Worm (Caenorhabditis elegans) whole organism, L4 larva: ENCODE results near the gene Y94H6A.10.

Source experiments
- D1046.2 ChIP-seq: fragments of 200-800 bp; sonication (Bioruptor generic); IDR thresholded peaks from 2 replicates; pipeline ENCODE4 v1.3.6; 2022; ENCODE audit warnings: missing genetic modification characterization, missing compliant biosample characterization
- F10B5.3 ChIP-seq: sonication (generic microtip); optimal IDR thresholded peaks from 2 replicates; lab custom pipeline; 2016; ENCODE audit warnings: mild to moderate bottlenecking, missing genetic modification characterization, missing compliant biosample characterization
- F26F4.8 ChIP-seq: fragments of 200-800 bp; sonication (Bioruptor generic); conservative IDR thresholded peaks from 2 replicates; pipeline ENCODE4 v1.3.6; 2022; ENCODE audit warnings: missing genetic modification characterization, missing compliant biosample characterization
- R02D3.7 ChIP-seq: fragments of 150-350 bp; sonication (generic microtip); optimal IDR thresholded peaks from 3 replicates; lab custom pipeline; 2014; ENCODE audit warnings: missing biosample characterization, missing genetic modification characterization
- T20F7.1 ChIP-seq: fragments of 200-800 bp; sonication (Bioruptor generic); optimal IDR thresholded peaks from 2 replicates; lab custom pipeline; 2018; ENCODE audit warnings: mild to moderate bottlenecking, missing genetic modification characterization, missing compliant biosample characterization
- Y105C5A.15 ChIP-seq: fragments of 200-800 bp; sonication (Bioruptor generic); IDR thresholded peaks from 2 replicates; pipeline ENCODE4 v1.3.6; 2022; ENCODE audit warnings: missing genetic modification characterization, missing compliant biosample characterization
- Y5F2A.4 ChIP-seq: fragments of 200-800 bp; sonication (Bioruptor generic); optimal IDR thresholded peaks from 2 replicates; lab custom pipeline; 2018; ENCODE audit warnings: mild to moderate bottlenecking, missing genetic modification characterization, missing compliant biosample characterization
- Y75B8A.6 ChIP-seq: fragments of 200-800 bp; sonication (Bioruptor generic); IDR thresholded peaks from 2 replicates; pipeline ENCODE4 v1.3.6; 2022; ENCODE audit warnings: missing genetic modification reagents, missing genetic modification characterization, missing compliant biosample characterization
- aha-1 ChIP-seq: fragments of 150-350 bp; peaks from one replicate; lab custom pipeline; 2014; ENCODE audit warnings: missing biosample characterization, missing genetic modification characterization
- ama-1 ChIP-seq: fragments of 150-350 bp; optimal IDR thresholded peaks from 2 replicates; lab custom pipeline; 2014; ENCODE audit warnings: inconsistent platforms, mixed read lengths
- arid-1 ChIP-seq: fragments of 200-800 bp; sonication (Bioruptor generic); conservative IDR thresholded peaks from 2 replicates; pipeline ENCODE4 v1.3.6; 2022; ENCODE audit warnings: missing genetic modification reagents, missing genetic modification characterization, missing compliant biosample characterization
- ceh-62 ChIP-seq: sonication (generic microtip); optimal IDR thresholded peaks from 2 replicates; lab custom pipeline; 2017; ENCODE audit warnings: missing biosample characterization, missing genetic modification characterization
- ceh-82 ChIP-seq: sonication (generic microtip); optimal IDR thresholded peaks from 2 replicates; lab custom pipeline; 2017; ENCODE audit warnings: missing biosample characterization, missing genetic modification characterization
- ces-1 ChIP-seq: fragments of 150-350 bp; sonication (generic microtip); optimal IDR thresholded peaks from 4 replicates; lab custom pipeline; 2014; ENCODE audit warnings: missing biosample characterization, missing genetic modification reagents, missing genetic modification characterization
- ctbp-1 ChIP-seq: fragments of 200-800 bp; sonication (Bioruptor generic); IDR thresholded peaks from 2 replicates; pipeline ENCODE4 v1.3.6; 2022; ENCODE audit warnings: missing genetic modification reagents, missing genetic modification characterization, missing compliant biosample characterization
- daf-12 ChIP-seq: fragments of 150-350 bp; optimal IDR thresholded peaks from 2 replicates; lab custom pipeline; 2014; ENCODE audit warnings: missing biosample characterization, missing genetic modification reagents, missing genetic modification characterization
- daf-19 ChIP-seq: fragments of 200-800 bp; sonication (Bioruptor generic); conservative IDR thresholded peaks from 2 replicates; pipeline ENCODE4 v1.3.6; 2022; ENCODE audit warnings: missing genetic modification characterization, missing compliant biosample characterization
- daf-8 ChIP-seq: fragments of 200-800 bp; sonication (Bioruptor generic); IDR thresholded peaks from 2 replicates; pipeline ENCODE4 v1.3.6; 2022; ENCODE audit warnings: missing genetic modification characterization, missing compliant biosample characterization
- dmd-6 ChIP-seq: fragments of 200-800 bp; sonication (Bioruptor generic); IDR thresholded peaks from 2 replicates; pipeline ENCODE4 v1.3.6; 2022; ENCODE audit warnings: missing genetic modification reagents, missing genetic modification characterization, missing compliant biosample characterization
- dmd-8 ChIP-seq: fragments of 200-800 bp; sonication (Bioruptor generic); IDR thresholded peaks from 2 replicates; pipeline ENCODE4 v1.3.6; 2022; ENCODE audit warnings: missing genetic modification characterization, missing compliant biosample characterization
- duxl-1 ChIP-seq: sonication (generic microtip); optimal IDR thresholded peaks from 2 replicates; lab custom pipeline; 2016; ENCODE audit warnings: mild to moderate bottlenecking, missing genetic modification characterization, moderate library complexity, missing compliant biosample characterization; ENCODE audit not compliant: poor library complexity
- dve-1 ChIP-seq: sonication (generic microtip); optimal IDR thresholded peaks from 2 replicates; lab custom pipeline; 2017; ENCODE audit warnings: antibody characterized with exemption, mild to moderate bottlenecking, missing genetic modification characterization, missing compliant biosample characterization; ENCODE audit not compliant: insufficient read depth
- egl-27 ChIP-seq: sonication (generic microtip); optimal IDR thresholded peaks from 3 replicates; lab custom pipeline; 2017; ENCODE audit warnings: missing biosample characterization, missing genetic modification reagents, missing genetic modification characterization
- gei-8 ChIP-seq: fragments of 200-800 bp; sonication (Bioruptor generic); optimal IDR thresholded peaks from 2 replicates; lab custom pipeline; 2018; ENCODE audit warnings: mild to moderate bottlenecking, missing genetic modification characterization, missing compliant biosample characterization
- hif-1 ChIP-seq, 2 experiments: sonication (generic microtip); optimal IDR thresholded peaks; 2 replicates each; lab custom pipeline; 2016 to 2017; ENCODE audit warnings: missing compliant biosample characterization in 2 of 2, missing genetic modification characterization in 2 of 2, missing genetic modification reagents in 2 of 2, missing genotype in 2 of 2, mild to moderate bottlenecking in 1 of 2
- hlh-11 ChIP-seq: fragments of 200-800 bp; sonication (Bioruptor generic); optimal IDR thresholded peaks from 2 replicates; lab custom pipeline; 2018; ENCODE audit warnings: mild to moderate bottlenecking, missing genetic modification characterization, missing compliant biosample characterization
- hmg-1.1 ChIP-seq: fragments of 200-800 bp; sonication (Bioruptor generic); IDR thresholded peaks from 2 replicates; pipeline ENCODE4 v1.3.6; 2022; ENCODE audit warnings: missing genetic modification reagents, missing genetic modification characterization, missing compliant biosample characterization
- jun-1 ChIP-seq: fragments of 150-350 bp; optimal IDR thresholded peaks from 2 replicates; lab custom pipeline; 2014; ENCODE audit warnings: missing biosample characterization, missing genetic modification reagents, missing genetic modification characterization
- lim-7 ChIP-seq: fragments of 200-800 bp; sonication (Bioruptor generic); IDR thresholded peaks from 2 replicates; pipeline ENCODE4 v1.3.6; 2022; ENCODE audit warnings: missing genetic modification characterization, missing compliant biosample characterization
- lin-13 ChIP-seq: fragments of 150-350 bp; optimal IDR thresholded peaks from 2 replicates; lab custom pipeline; 2014; ENCODE audit warnings: missing biosample characterization, missing genetic modification reagents, missing genetic modification characterization
- lin-15B ChIP-seq: fragments of 150-350 bp; sonication (generic microtip); optimal IDR thresholded peaks from 3 replicates; lab custom pipeline; 2014; ENCODE audit warnings: missing biosample characterization, missing genetic modification characterization
- lin-38 ChIP-seq: fragments of 200-800 bp; sonication (Bioruptor generic); IDR thresholded peaks from 2 replicates; pipeline ENCODE4 v1.3.6; 2022; ENCODE audit warnings: missing genetic modification reagents, missing genetic modification characterization, missing compliant biosample characterization
- lir-3 ChIP-seq: sonication (generic microtip); optimal IDR thresholded peaks from 2 replicates; lab custom pipeline; 2016; ENCODE audit warnings: mild to moderate bottlenecking, missing genetic modification characterization, missing compliant biosample characterization
- madf-9 ChIP-seq: fragments of 200-800 bp; sonication (Bioruptor generic); conservative IDR thresholded peaks from 2 replicates; pipeline ENCODE4 v1.3.6; 2022; ENCODE audit warnings: missing genetic modification reagents, missing genetic modification characterization, missing compliant biosample characterization
- mdl-1 ChIP-seq, 2 experiments: fragments of 150-350 bp in 1 of 2; sonication (generic microtip) in 1 of 2; optimal IDR thresholded peaks; 2 replicates each; lab custom pipeline; 2014 to 2017; ENCODE audit warnings: missing biosample characterization in 2 of 2, missing genetic modification characterization in 2 of 2
- mep-1 ChIP-seq: fragments of 150-350 bp; sonication (generic microtip); optimal IDR thresholded peaks from 3 replicates; lab custom pipeline; 2014; ENCODE audit warnings: missing biosample characterization, missing genetic modification characterization
- nhr-102 ChIP-seq: sonication (generic microtip); optimal IDR thresholded peaks from 2 replicates; lab custom pipeline; 2016; ENCODE audit warnings: mild to moderate bottlenecking, missing genetic modification characterization, moderate library complexity, missing compliant biosample characterization
- nhr-11 ChIP-seq: fragments of 150-350 bp; optimal IDR thresholded peaks from 2 replicates; lab custom pipeline; 2014; ENCODE audit warnings: missing biosample characterization, missing genetic modification characterization
- nhr-41 ChIP-seq: fragments of 200-800 bp; sonication (Bioruptor generic); IDR thresholded peaks from 2 replicates; pipeline ENCODE4 v1.3.6; 2022; ENCODE audit warnings: missing genetic modification reagents, missing genetic modification characterization, missing compliant biosample characterization
- nhr-42 ChIP-seq: fragments of 200-800 bp; sonication (Bioruptor generic); IDR thresholded peaks from 2 replicates; pipeline ENCODE4 v1.3.6; 2022; ENCODE audit warnings: missing genetic modification characterization, missing compliant biosample characterization
- nhr-6 ChIP-seq: fragments of 150-350 bp; optimal IDR thresholded peaks from 2 replicates; lab custom pipeline; 2014; ENCODE audit warnings: missing biosample characterization, missing genetic modification characterization
- pqm-1 ChIP-seq: sonication (generic microtip); optimal IDR thresholded peaks from 2 replicates; lab custom pipeline; 2017; ENCODE audit warnings: missing biosample characterization, missing genetic modification characterization
- set-16 ChIP-seq: fragments of 200-800 bp; sonication (Bioruptor generic); IDR thresholded peaks from 2 replicates; pipeline ENCODE4 v1.3.6; 2022; ENCODE audit warnings: missing genetic modification reagents, missing genetic modification characterization, missing compliant biosample characterization
- skn-1 ChIP-seq: fragments of 150-350 bp; optimal IDR thresholded peaks from 2 replicates; lab custom pipeline; 2014; ENCODE audit warnings: missing biosample characterization, missing genetic modification characterization
- snpc-4 ChIP-seq: fragments of 150-350 bp; optimal IDR thresholded peaks from 2 replicates; lab custom pipeline; 2014; ENCODE audit warnings: missing biosample characterization, missing genetic modification characterization
- spr-3 ChIP-seq: fragments of 200-800 bp; sonication (Bioruptor generic); optimal IDR thresholded peaks from 2 replicates; lab custom pipeline; 2018; ENCODE audit warnings: mild to moderate bottlenecking, missing genetic modification characterization, missing compliant biosample characterization
- tag-97 ChIP-seq: fragments of 200-800 bp; sonication (Bioruptor generic); IDR thresholded peaks from 2 replicates; pipeline ENCODE4 v1.3.6; 2022; ENCODE audit warnings: missing genetic modification characterization, missing compliant biosample characterization
- tra-1 ChIP-seq: fragments of 200-800 bp; sonication (Bioruptor generic); IDR thresholded peaks from 2 replicates; pipeline ENCODE4 v1.3.6; 2022; ENCODE audit warnings: missing genetic modification reagents, missing genetic modification characterization, missing compliant biosample characterization
- unc-130 ChIP-seq: sonication (generic microtip); optimal IDR thresholded peaks from 2 replicates; lab custom pipeline; 2016; ENCODE audit warnings: missing genetic modification reagents, missing genetic modification characterization, missing compliant biosample characterization
- unc-62 ChIP-seq, 3 experiments: fragments of 150-350 bp in 1 of 3; sonication (generic microtip); optimal IDR thresholded peaks in 2 of 3; peaks in 1 of 3; 1 replicate in 1 of 3; 2 replicates in 2 of 3; lab custom pipeline; 2014 to 2017; ENCODE audit warnings: missing biosample characterization in 3 of 3, missing genetic modification characterization in 3 of 3, missing genetic modification reagents in 3 of 3, missing genotype in 1 of 3
- zip-11 ChIP-seq: fragments of 200-800 bp; sonication (Bioruptor generic); IDR thresholded peaks from 2 replicates; pipeline ENCODE4 v1.3.6; 2022; ENCODE audit warnings: missing genetic modification characterization, missing compliant biosample characterization
- zip-2 ChIP-seq: fragments of 150-350 bp; optimal IDR thresholded peaks from 2 replicates; lab custom pipeline; 2014; ENCODE audit warnings: missing biosample characterization, missing genetic modification characterization

Y94H6A.10 gene

ce11 chrIV:2676281-2676680, 34.2 kb downstream of the Y94H6A.10 start, which contains the start of gene Y94H6A.3 (continued):
- no peak for TF ChIP-seq lim-7 (GFP tag; lab: Robert Waterston, UW)
- TF ChIP-seq spr-3 (GFP tag; lab: Kevin White, UChicago): peak; percentile 50
- no peak for TF ChIP-seq dmd-8 (GFP tag; lab: Robert Waterston, UW)
- no peak for TF ChIP-seq snpc-4 (tag; lab: Kevin White, UChicago)
- TF ChIP-seq nhr-6 (tag; lab: Kevin White, UChicago): peak; percentile 77
- TF ChIP-seq gei-8 (GFP tag; lab: Kevin White, UChicago): no peak
- peak; percentile 46 for TF ChIP-seq zip-2 (tag; lab: Kevin White, UChicago)
- no peak for TF ChIP-seq unc-130 (GFP tag; lab: Kevin White, UChicago)
- TF ChIP-seq hlh-11 (tag; lab: Kevin White, UChicago): peak; percentile 64
- no peak for TF ChIP-seq tra-1 (GFP tag; lab: Robert Waterston, UW)
- TF ChIP-seq D1046.2 (GFP tag; lab: Robert Waterston, UW): no peak
- TF ChIP-seq Y105C5A.15 (GFP tag; lab: Robert Waterston, UW): no peak
- no peak for TF ChIP-seq set-16 (GFP tag; lab: Robert Waterston, UW)
- TF ChIP-seq nhr-102 (tag; lab: Kevin White, UChicago): peak; percentile 68
- no peak for TF ChIP-seq tag-97 (GFP tag; lab: Robert Waterston, UW)
- TF ChIP-seq madf-9 (GFP tag; lab: Robert Waterston, UW): 0 out of 2 replicates have a peak, but pooled peaks have one; percentile 20
- TF ChIP-seq ctbp-1 (GFP tag; lab: Robert Waterston, UW): no peak
- TF ChIP-seq nhr-41 (GFP tag; lab: Robert Waterston, UW): no peak
- TF ChIP-seq nhr-11 (tag; lab: Kevin White, UChicago): peak; percentile 64
- TF ChIP-seq lin-13 (GFP tag; lab: Kevin White, UChicago): peak; percentile 87
- TF ChIP-seq ceh-82: no peak
- TF ChIP-seq dve-1: peak; percentile 84
- no peak for TF ChIP-seq egl-27 (tag; lab: Kevin White, UChicago)
- no peak for TF ChIP-seq daf-12
- no peak for TF ChIP-seq pqm-1 (tag; lab: Kevin White, UChicago)
- TF ChIP-seq jun-1: peak; percentile 80
- peak; percentile 74 for TF ChIP-seq mep-1 (tag; lab: Kevin White, UChicago)
- TF ChIP-seq Y75B8A.6 (GFP tag; lab: Robert Waterston, UW): no peak
- TF ChIP-seq nhr-42 (GFP tag; lab: Robert Waterston, UW): peak; percentile 74; the same call in 1 of the 2 replicates
- peak; percentile 65 for TF ChIP-seq duxl-1
- 0 out of 2 replicates have a peak, but pooled peaks have one; percentile 33 for TF ChIP-seq arid-1
- TF ChIP-seq unc-62 (GFP tag; optimal IDR thresholded peaks at IDR 0.05 in 1 of 2; lab: Kevin White, UChicago): peak in 1 of 2 experiments; percentile 79
- TF ChIP-seq unc-62 (tag; optimal IDR thresholded peaks at IDR 0.05; lab: Kevin White, UChicago): no peak
- TF ChIP-seq Y5F2A.4 (GFP tag; lab: Kevin White, UChicago): no peak
- no peak for TF ChIP-seq lir-3 (tag; lab: Kevin White, UChicago)
- TF ChIP-seq dmd-6 (GFP tag; lab: Robert Waterston, UW): peak; percentile 80
- no peak for TF ChIP-seq daf-19
- peak; percentile 55 for TF ChIP-seq lin-15B
- TF ChIP-seq aha-1 (tag; lab: Kevin White, UChicago): peak; percentile 92
- no peak for TF ChIP-seq skn-1 (tag; lab: Kevin White, UChicago)
- TF ChIP-seq ceh-62 (tag; lab: Kevin White, UChicago): no peak
- peak; percentile 56 for TF ChIP-seq F10B5.3 (tag; lab: Kevin White, UChicago)
- peak in 1 of 2 experiments; percentile 66 for TF ChIP-seq hif-1 (tag; optimal IDR thresholded peaks at IDR 0.05; lab: Kevin White, UChicago)
- TF ChIP-seq lin-38 (GFP tag; lab: Robert Waterston, UW): peak; percentile 91
- TF ChIP-seq ama-1 (lab: Kevin White, UChicago): peak; percentile 66
- no peak for TF ChIP-seq daf-8
- peak; percentile 84 for TF ChIP-seq T20F7.1 (GFP tag; lab: Kevin White, UChicago)
- peak; percentile 81 for TF ChIP-seq hmg-1.1 (GFP tag; lab: Robert Waterston, UW)
- TF ChIP-seq F26F4.8 (GFP tag; lab: Robert Waterston, UW): no peak
- no peak for TF ChIP-seq ces-1 (GFP tag; lab: Kevin White, UChicago)
- TF ChIP-seq mdl-1 (tag; optimal IDR thresholded peaks at IDR 0.05; lab: Kevin White, UChicago): no peak
- no peak for TF ChIP-seq R02D3.7 (tag; lab: Kevin White, UChicago)
- TF ChIP-seq zip-11 (GFP tag; lab: Robert Waterston, UW): no peak
